Worm (Caenorhabditis elegans): ENCODE data around the gene fbxb-33.

DNA sequence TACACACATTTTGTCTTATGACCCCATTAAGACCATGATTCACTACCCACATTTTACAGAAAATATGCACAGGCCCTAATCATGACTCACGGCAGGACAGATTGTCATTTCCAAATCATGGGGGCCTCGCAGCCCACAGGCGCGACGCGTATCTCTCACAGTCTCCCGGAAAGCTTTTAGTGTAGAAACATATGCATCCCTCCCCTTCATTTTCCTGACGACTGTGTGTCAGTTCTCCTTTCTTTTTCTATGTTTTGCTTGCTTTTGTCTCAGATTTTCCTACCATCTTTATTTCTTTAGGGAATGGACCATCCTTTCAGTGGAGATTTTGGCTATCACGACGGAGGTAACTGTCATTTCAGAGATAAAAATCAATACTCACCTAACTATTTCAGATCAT lies 6.0 kb upstream of the fbxb-33 start, which contains the start of gene M151.1:
- TF ChIP-seq jun-1 (tag; optimal IDR thresholded peaks at IDR 0.05) (no peak), efl-1 (optimal IDR thresholded peaks at IDR 0.05) (no peak), efl-1 (GFP tag; optimal IDR thresholded peaks at IDR 0.05 in 1 of 2) (peak in 1 of 2 experiments; percentile 47), isw-1 (GFP tag; IDR thresholded peaks at IDR 0.05) (no peak), lin-35 (GFP tag; optimal IDR thresholded peaks at IDR 0.05) (no peak), pax-3 (tag; optimal IDR thresholded peaks at IDR 0.05) (no peak), zag-1 (tag; optimal IDR thresholded peaks at IDR 0.05) (no peak), unc-30 (tag; optimal IDR thresholded peaks at IDR 0.05) (no peak)

All from whole organism, L1 larva.